Fruit fly (Drosophila melanogaster) whole organism, embryonic: ENCODE measurements around the gene Slimp.

Experiments
- Adf1 ChIP-seq: fragments of 200-800 bp; sonication (Bioruptor generic); IDR thresholded peaks from 2 replicates; pipeline ENCODE4 v1.3.6; 2022; ENCODE audit warnings: missing biosample characterization, missing genetic modification characterization
- Antp ChIP-seq: fragments of 200-800 bp; sonication (Bioruptor generic); optimal IDR thresholded peaks from 3 replicates; lab custom pipeline; 2016; ENCODE audit warnings: missing biosample characterization, missing genetic modification characterization
- Atf3 ChIP-seq: fragments of 200-800 bp; sonication (Bioruptor generic); optimal IDR thresholded peaks from 3 replicates; lab custom pipeline; 2016; ENCODE audit warnings: missing biosample characterization, missing genetic modification characterization
- Blimp-1 ChIP-seq: fragments of 200-800 bp; sonication (Bioruptor generic); optimal IDR thresholded peaks from 3 replicates; lab custom pipeline; 2018; ENCODE audit warnings: missing biosample characterization, missing genetic modification characterization, mild to moderate bottlenecking, moderate library complexity, missing genetic modification reagents
- CG10366 ChIP-seq: fragments of 200-800 bp; sonication (Bioruptor generic); IDR thresholded peaks from 2 replicates; pipeline ENCODE4 v1.3.6; 2022; ENCODE audit warnings: missing biosample characterization, missing genetic modification characterization
- CG10431 ChIP-seq: fragments of 200-800 bp; sonication (Bioruptor generic); optimal IDR thresholded peaks from 3 replicates; lab custom pipeline; 2018; ENCODE audit warnings: missing biosample characterization, mild to moderate bottlenecking, missing genetic modification characterization
- CG10565 ChIP-seq: fragments of 200-800 bp; sonication (Bioruptor generic); optimal IDR thresholded peaks from 3 replicates; lab custom pipeline; 2016; ENCODE audit warnings: missing biosample characterization, mild to moderate bottlenecking, missing genetic modification characterization
- CG10959 ChIP-seq: fragments of 200-800 bp; sonication (Bioruptor generic); IDR thresholded peaks from 2 replicates; pipeline ENCODE4 v1.3.6; 2022; ENCODE audit warnings: missing biosample characterization, missing genetic modification characterization
- CG10979 ChIP-seq: fragments of 200-800 bp; sonication (Bioruptor generic); optimal IDR thresholded peaks from 2 replicates; lab custom pipeline; 2018; ENCODE audit warnings: missing biosample characterization, mild to moderate bottlenecking, missing genetic modification characterization, moderate library complexity
- CG11398 ChIP-seq: fragments of 200-800 bp; sonication (Bioruptor generic); optimal IDR thresholded peaks from 2 replicates; lab custom pipeline; 2016; ENCODE audit warnings: missing biosample characterization, missing genetic modification characterization
- CG11696 ChIP-seq: fragments of 200-800 bp; sonication (Bioruptor generic); IDR thresholded peaks from 2 replicates; pipeline ENCODE4 v1.3.6; 2022; ENCODE audit warnings: missing biosample characterization, missing genetic modification characterization
- CG11723 ChIP-seq: fragments of 200-800 bp; sonication (Bioruptor generic); optimal IDR thresholded peaks from 2 replicates; lab custom pipeline; 2017; ENCODE audit warnings: missing biosample characterization, mild to moderate bottlenecking, missing genetic modification characterization
- CG2889 ChIP-seq: fragments of 200-800 bp; sonication (Bioruptor generic); IDR thresholded peaks from 3 replicates; pipeline ENCODE4 v1.3.6; 2022; ENCODE audit warnings: missing biosample characterization, missing genetic modification characterization
- CG31388 ChIP-seq: fragments of 200-800 bp; sonication (Bioruptor generic); optimal IDR thresholded peaks from 2 replicates; lab custom pipeline; 2016; ENCODE audit warnings: missing biosample characterization, missing genetic modification characterization
- CG3281 ChIP-seq: fragments of 200-800 bp; sonication (Bioruptor generic); optimal IDR thresholded peaks from 3 replicates; lab custom pipeline; 2017; ENCODE audit warnings: missing biosample characterization, mild to moderate bottlenecking, missing genetic modification characterization
- CG3726 ChIP-seq: fragments of 200-800 bp; sonication (Bioruptor generic); IDR thresholded peaks from 3 replicates; pipeline ENCODE4, ENCODE4 v1.3.6; 2022; ENCODE audit warnings: missing biosample characterization, missing genetic modification characterization
- CG3838 ChIP-seq: fragments of 200-800 bp; sonication (Bioruptor generic); optimal IDR thresholded peaks from 3 replicates; lab custom pipeline; 2016; ENCODE audit warnings: missing biosample characterization, missing genetic modification characterization
- CG4360 ChIP-seq: fragments of 200-800 bp; sonication (Bioruptor generic); IDR thresholded peaks from 2 replicates; pipeline ENCODE4 v1.3.6; 2022; ENCODE audit warnings: missing biosample characterization, missing genetic modification characterization
- CG5180 ChIP-seq: fragments of 200-800 bp; sonication (Bioruptor generic); optimal IDR thresholded peaks from 3 replicates; lab custom pipeline; 2017; ENCODE audit warnings: missing biosample characterization, missing genetic modification characterization, mild to moderate bottlenecking, moderate library complexity, missing genetic modification reagents
- CG9817 ChIP-seq: fragments of 200-800 bp; sonication (Bioruptor generic); optimal IDR thresholded peaks from 2 replicates; lab custom pipeline; 2018; ENCODE audit warnings: missing biosample characterization, mild to moderate bottlenecking, missing genetic modification characterization, moderate library complexity
- D ChIP-seq, 2 experiments: fragments of 200-800 bp in 1 of 2; fragments of >200 bp in 1 of 2; sonication (Bioruptor generic) in 1 of 2; optimal IDR thresholded peaks; 2 replicates in 1 of 2; 3 replicates in 1 of 2; lab custom pipeline; 2017; ENCODE audit warnings: mild to moderate bottlenecking in 1 of 2, missing biosample characterization in 1 of 2, missing genetic modification characterization in 1 of 2, missing genetic modification reagents in 1 of 2
- Dp ChIP-seq: fragments of 200-800 bp; sonication (Bioruptor generic); optimal IDR thresholded peaks from 2 replicates; lab custom pipeline; 2018; ENCODE audit warnings: missing biosample characterization, mild to moderate bottlenecking, missing genetic modification characterization, moderate library complexity
- E2f2 ChIP-seq: fragments of 200-800 bp; sonication (Bioruptor generic); IDR thresholded peaks from 2 replicates; pipeline ENCODE4 v1.3.6; 2022; ENCODE audit warnings: missing biosample characterization, missing genetic modification characterization
- GATAe ChIP-seq: fragments of 200-800 bp; sonication (Bioruptor generic); conservative IDR thresholded peaks from 2 replicates; pipeline ENCODE4 v1.3.6; 2022; ENCODE audit warnings: missing biosample characterization, missing genetic modification characterization
- H2.0 ChIP-seq: fragments of 200-800 bp; sonication (Bioruptor generic); IDR thresholded peaks from 2 replicates; pipeline ENCODE4 v1.3.6; 2022; ENCODE audit warnings: missing biosample characterization, missing genetic modification characterization
- HLH3B ChIP-seq: fragments of 200-800 bp; sonication (Bioruptor generic); IDR thresholded peaks from 2 replicates; pipeline ENCODE4 v1.3.6; 2022; ENCODE audit warnings: missing biosample characterization, missing genetic modification characterization
- HmgZ ChIP-seq: fragments of 200-800 bp; sonication (Bioruptor generic); optimal IDR thresholded peaks from 2 replicates; lab custom pipeline; 2018; ENCODE audit warnings: missing biosample characterization, mild to moderate bottlenecking, missing genetic modification characterization
- Hmx ChIP-seq: fragments of 200-800 bp; sonication (Bioruptor generic); optimal IDR thresholded peaks from 2 replicates; lab custom pipeline; 2016; ENCODE audit warnings: missing biosample characterization, missing genetic modification characterization
- Hr78 ChIP-seq, 2 experiments: fragments of 200-800 bp in 1 of 2; fragments of >200 bp in 1 of 2; sonication (Bioruptor generic) in 1 of 2; optimal IDR thresholded peaks; 2 replicates each; lab custom pipeline; 2017 to 2019; ENCODE audit warnings: missing biosample characterization in 2 of 2, missing genetic modification characterization in 2 of 2, mild to moderate bottlenecking in 1 of 2, moderate library complexity in 1 of 2
- Lim3 ChIP-seq: fragments of 200-800 bp; sonication (Bioruptor generic); IDR thresholded peaks from 2 replicates; pipeline ENCODE4 v1.3.6; 2022; ENCODE audit warnings: missing biosample characterization, missing genetic modification characterization
- NK7.1 ChIP-seq: fragments of 200-800 bp; sonication (Bioruptor generic); optimal IDR thresholded peaks from 3 replicates; lab custom pipeline; 2016; ENCODE audit warnings: missing biosample characterization, missing genetic modification characterization
- Opbp ChIP-seq: fragments of 200-800 bp; sonication (Bioruptor generic); IDR thresholded peaks from 3 replicates; pipeline ENCODE4 v1.3.6; 2022; ENCODE audit warnings: missing biosample characterization, missing genetic modification characterization; ENCODE audit not compliant: partially characterized antibody
- Poxn ChIP-seq: fragments of 200-800 bp; sonication (Bioruptor generic); IDR thresholded peaks from 2 replicates; pipeline ENCODE4 v1.3.6; 2022; ENCODE audit warnings: missing biosample characterization, missing genetic modification characterization
- aop ChIP-seq: fragments of 200-800 bp; sonication (Bioruptor generic); IDR thresholded peaks from 2 replicates; pipeline ENCODE4 v1.3.6; 2022; ENCODE audit warnings: missing biosample characterization, missing genetic modification characterization
- bbx ChIP-seq: fragments of 200-800 bp; sonication (Bioruptor generic); IDR thresholded peaks from 2 replicates; pipeline ENCODE4 v1.3.6; 2022; ENCODE audit warnings: missing biosample characterization, missing genetic modification characterization; ENCODE audit not compliant: partially characterized antibody
- dm ChIP-seq: fragments of 200-800 bp; sonication (Bioruptor generic); optimal IDR thresholded peaks from 3 replicates; lab custom pipeline; 2016; ENCODE audit warnings: missing biosample characterization, missing genetic modification characterization
- en ChIP-seq: fragments of 200-800 bp; sonication (Bioruptor generic); optimal IDR thresholded peaks from 2 replicates; lab custom pipeline; 2016; ENCODE audit warnings: missing biosample characterization, missing genetic modification characterization
- gem ChIP-seq: fragments of 200-800 bp; sonication (Bioruptor generic); optimal IDR thresholded peaks from 2 replicates; lab custom pipeline; 2019; ENCODE audit warnings: missing biosample characterization, mild to moderate bottlenecking, missing genetic modification characterization, moderate library complexity
- gt ChIP-seq: fragments of 200-800 bp; sonication (Bioruptor generic); IDR thresholded peaks from 2 replicates; pipeline ENCODE4 v1.3.6; 2022; ENCODE audit warnings: missing biosample characterization, missing genetic modification characterization
- hb ChIP-seq: fragments of 200-800 bp; sonication (Bioruptor generic); IDR thresholded peaks from 3 replicates; pipeline ENCODE4 v1.3.6; 2022; ENCODE audit warnings: missing biosample characterization, missing genetic modification characterization; ENCODE audit not compliant: partially characterized antibody
- ken ChIP-seq: fragments of 200-800 bp; sonication (Bioruptor generic); IDR thresholded peaks from 3 replicates; pipeline ENCODE4 v1.3.6; 2022; ENCODE audit warnings: missing biosample characterization, missing genetic modification characterization
- nau ChIP-seq: fragments of 200-800 bp; sonication (Bioruptor generic); optimal IDR thresholded peaks from 3 replicates; lab custom pipeline; 2017; ENCODE audit warnings: missing biosample characterization, mild to moderate bottlenecking, missing genetic modification characterization, missing genetic modification reagents
- odd ChIP-seq: fragments of 200-800 bp; sonication (Bioruptor generic); optimal IDR thresholded peaks from 2 replicates; lab custom pipeline; 2017; ENCODE audit warnings: missing biosample characterization, mild to moderate bottlenecking, missing genetic modification characterization
- otp ChIP-seq: fragments of 200-800 bp; sonication (Bioruptor generic); IDR thresholded peaks from 3 replicates; pipeline ENCODE4, ENCODE4 v1.3.6; 2022; ENCODE audit warnings: missing biosample characterization, missing genetic modification characterization
- repo ChIP-seq: fragments of 200-800 bp; sonication (Bioruptor generic); optimal IDR thresholded peaks from 2 replicates; lab custom pipeline; 2016; ENCODE audit warnings: missing biosample characterization, missing genetic modification characterization
- row ChIP-seq: fragments of 200-800 bp; sonication (Bioruptor generic); IDR thresholded peaks from 3 replicates; pipeline ENCODE4 v1.3.6; 2022; ENCODE audit warnings: missing biosample characterization, missing genetic modification characterization
- stc ChIP-seq: fragments of 200-800 bp; sonication (Bioruptor generic); IDR thresholded peaks from 2 replicates; pipeline ENCODE4 v1.3.6; 2022; ENCODE audit warnings: missing biosample characterization, missing genetic modification characterization
- tio ChIP-seq: fragments of 200-800 bp; sonication (Bioruptor generic); optimal IDR thresholded peaks from 2 replicates; lab custom pipeline; 2017; ENCODE audit warnings: missing biosample characterization, missing genetic modification characterization, inconsistent platforms
- ttk ChIP-seq: fragments of 200-800 bp; sonication (Bioruptor generic); IDR thresholded peaks from 2 replicates; pipeline ENCODE4 v2.1.2; 2022; ENCODE audit warnings: missing biosample characterization, missing genetic modification characterization
- zen ChIP-seq: fragments of 200-800 bp; sonication (Bioruptor generic); optimal IDR thresholded peaks from 3 replicates; lab custom pipeline; 2018; ENCODE audit warnings: missing biosample characterization, mild to moderate bottlenecking, missing genetic modification characterization, moderate library complexity

The Slimp gene

dm6 chr3R:24193373-24193879, 44.7 kb upstream of the Slimp start, which contains the start of the genes SMC6 and CG6204 (continued):
- TF ChIP-seq CG10565 (GFP tag; lab: Kevin White, UChicago): peak; percentile 52
- TF ChIP-seq Atf3 (GFP tag; lab: Kevin White, UChicago): peak; percentile 44
- TF ChIP-seq CG2889: peak; percentile 91
- TF ChIP-seq Blimp-1 (GFP tag; lab: Kevin White, UChicago): peak; percentile 90
- no peak for TF ChIP-seq hb
- peak; percentile 46 for TF ChIP-seq en (GFP tag; lab: Kevin White, UChicago)
- peak; percentile 51 for TF ChIP-seq CG10431 (GFP tag; lab: Kevin White, UChicago)
- TF ChIP-seq E2f2 (GFP tag; lab: Robert Waterston, UW): peak; percentile 88
- peak; percentile 92 for TF ChIP-seq tio
- TF ChIP-seq Opbp: no peak
- peak; percentile 88 for TF ChIP-seq CG10959 (GFP tag; lab: Robert Waterston, UW)
- TF ChIP-seq GATAe (GFP tag; lab: Robert Waterston, UW): peak; percentile 84
- no peak for TF ChIP-seq D (optimal IDR thresholded peaks at IDR 0.05; lab: Kevin White, UChicago)
- peak; percentile 80 for TF ChIP-seq D (GFP tag; optimal IDR thresholded peaks at IDR 0.05; lab: Kevin White, UChicago)
- TF ChIP-seq Hmx (GFP tag; lab: Kevin White, UChicago): peak; percentile 86
- TF ChIP-seq repo (GFP tag; lab: Kevin White, UChicago): peak; percentile 68
- peak; percentile 52 for TF ChIP-seq CG11398 (GFP tag; lab: Kevin White, UChicago)
- peak; percentile 44 for TF ChIP-seq bbx (GFP tag; lab: Robert Waterston, UW)
- TF ChIP-seq gt (GFP tag; lab: Robert Waterston, UW): peak; percentile 67; the same call in 1 of the 2 replicates
- peak; percentile 59 for TF ChIP-seq CG4360 (GFP tag; lab: Robert Waterston, UW)
- TF ChIP-seq Lim3 (GFP tag; lab: Robert Waterston, UW): peak; percentile 60
- TF ChIP-seq CG10979: peak; percentile 92
- TF ChIP-seq CG3838 (GFP tag; lab: Kevin White, UChicago): peak; percentile 71
- TF ChIP-seq Antp (GFP tag; lab: Kevin White, UChicago): peak; percentile 70
- peak; percentile 95 for TF ChIP-seq stc (GFP tag; lab: Robert Waterston, UW)
- peak; percentile 86 for TF ChIP-seq CG3726
- peak; percentile 96 for TF ChIP-seq HmgZ (tag; lab: Kevin White, UChicago)
- TF ChIP-seq gem (tag; lab: Kevin White, UChicago): peak; percentile 97
- TF ChIP-seq row (GFP tag; lab: Robert Waterston, UW): peak; percentile 99
- TF ChIP-seq aop (GFP tag; lab: Robert Waterston, UW): peak; percentile 18; the same call in 1 of the 2 replicates
- peak; percentile 80 for TF ChIP-seq NK7.1 (GFP tag; lab: Kevin White, UChicago)
- TF ChIP-seq ken (GFP tag; lab: Robert Waterston, UW): peak; percentile 93
- TF ChIP-seq HLH3B (GFP tag; lab: Robert Waterston, UW): peak; percentile 92
- TF ChIP-seq otp (GFP tag; lab: Robert Waterston, UW): peak; percentile 84
- peak; percentile 95 for TF ChIP-seq CG3281 (GFP tag; lab: Kevin White, UChicago)
- TF ChIP-seq CG11723 (GFP tag; lab: Kevin White, UChicago): peak; percentile 75
- TF ChIP-seq Poxn (GFP tag; lab: Robert Waterston, UW): peak; percentile 92
- peak; percentile 61 for TF ChIP-seq dm
- peak; percentile 69 for TF ChIP-seq Dp
- TF ChIP-seq CG11696 (GFP tag; lab: Robert Waterston, UW): peak; percentile 86
- TF ChIP-seq nau: no peak
- TF ChIP-seq Adf1: peak; percentile 74
- peak; percentile 95 for TF ChIP-seq zen
- TF ChIP-seq CG31388 (GFP tag; lab: Kevin White, UChicago): peak; percentile 86
- peak; percentile 97 for TF ChIP-seq CG9817 (tag; lab: Kevin White, UChicago)
- TF ChIP-seq CG10366: peak; percentile 95
- no peak for TF ChIP-seq CG5180 (GFP tag; lab: Kevin White, UChicago)
- peak; percentile 95 for TF ChIP-seq H2.0 (GFP tag; lab: Robert Waterston, UW)
- peak; percentile 89 for TF ChIP-seq ttk (GFP tag; lab: Robert Waterston, UW)
- peak; percentile 84 for TF ChIP-seq odd (GFP tag; lab: Kevin White, UChicago)
- no peak for TF ChIP-seq Hr78 (GFP tag; optimal IDR thresholded peaks at IDR 0.05; lab: Kevin White, UChicago)
